Fruit fly (Drosophila melanogaster) whole organism, embryonic: ENCODE data around the gene Gr39a.

Source experiments
- Adf1 ChIP-seq: fragments of 200-800 bp; sonication (Bioruptor generic); IDR thresholded peaks from 2 replicates; pipeline ENCODE4 v1.3.6; 2022; ENCODE audit warnings: missing biosample characterization, missing genetic modification characterization
- C15 ChIP-seq: fragments of 200-800 bp; sonication (Bioruptor generic); IDR thresholded peaks from 3 replicates; pipeline ENCODE4 v1.3.6; 2022; ENCODE audit warnings: missing biosample characterization, missing genetic modification characterization
- CG10979 ChIP-seq: fragments of 200-800 bp; sonication (Bioruptor generic); optimal IDR thresholded peaks from 2 replicates; lab custom pipeline; 2018; ENCODE audit warnings: missing biosample characterization, mild to moderate bottlenecking, missing genetic modification characterization, moderate library complexity
- CG11456 ChIP-seq: fragments of 200-800 bp; sonication (Bioruptor generic); IDR thresholded peaks from 3 replicates; pipeline ENCODE4 v1.3.6; 2022; ENCODE audit warnings: missing biosample characterization, missing genetic modification characterization
- CG11504 ChIP-seq: fragments of 200-800 bp; sonication (Bioruptor generic); optimal IDR thresholded peaks from 3 replicates; lab custom pipeline; 2019; ENCODE audit warnings: missing biosample characterization, mild to moderate bottlenecking, missing genetic modification characterization, moderate library complexity
- CG12769 ChIP-seq: fragments of 200-800 bp; sonication (Bioruptor generic); optimal IDR thresholded peaks from 2 replicates; lab custom pipeline; 2019; ENCODE audit warnings: missing biosample characterization, mild to moderate bottlenecking, missing genetic modification characterization, moderate library complexity
- CG13287 ChIP-seq: fragments of 200-800 bp; sonication (Bioruptor generic); IDR thresholded peaks from 2 replicates; pipeline ENCODE4 v1.3.6; 2022; ENCODE audit warnings: missing biosample characterization, missing genetic modification characterization; ENCODE audit not compliant: partially characterized antibody
- CG13894 ChIP-seq: fragments of 200-800 bp; sonication (Bioruptor generic); optimal IDR thresholded peaks from 3 replicates; lab custom pipeline; 2018; ENCODE audit warnings: missing biosample characterization, mild to moderate bottlenecking, missing genetic modification characterization, moderate library complexity
- CG14441 ChIP-seq: fragments of 200-800 bp; sonication (Bioruptor generic); IDR thresholded peaks from 2 replicates; pipeline ENCODE4 v1.3.6; 2022; ENCODE audit warnings: missing biosample characterization, missing genetic modification characterization
- CG15514 ChIP-seq: fragments of 200-800 bp; sonication (Bioruptor generic); optimal IDR thresholded peaks from 3 replicates; lab custom pipeline; 2017; ENCODE audit warnings: missing biosample characterization, missing genetic modification characterization, mild to moderate bottlenecking, moderate library complexity, missing genetic modification reagents
- CG17385 ChIP-seq: fragments of 200-800 bp; sonication (Bioruptor generic); optimal IDR thresholded peaks from 3 replicates; lab custom pipeline; 2018; ENCODE audit warnings: missing biosample characterization, mild to moderate bottlenecking, missing genetic modification characterization
- CG1832 ChIP-seq: fragments of 200-800 bp; sonication (Bioruptor generic); optimal IDR thresholded peaks from 2 replicates; lab custom pipeline; 2017; ENCODE audit warnings: missing biosample characterization, mild to moderate bottlenecking, missing genetic modification characterization, inconsistent platforms
- CG2199 ChIP-seq: fragments of 200-800 bp; sonication (Bioruptor generic); IDR thresholded peaks from 3 replicates; pipeline ENCODE4 v1.3.6; 2022; ENCODE audit warnings: missing biosample characterization, missing genetic modification characterization
- CG3163 ChIP-seq: fragments of 200-800 bp; sonication (Bioruptor generic); optimal IDR thresholded peaks from 3 replicates; lab custom pipeline; 2016; ENCODE audit warnings: missing biosample characterization, missing genetic modification characterization
- CG32767 ChIP-seq: fragments of 200-800 bp; sonication (Bioruptor generic); IDR thresholded peaks from 2 replicates; pipeline ENCODE4 v1.3.6; 2022; ENCODE audit warnings: missing biosample characterization, missing genetic modification characterization
- CG34376 ChIP-seq: fragments of 200-800 bp; sonication (Bioruptor generic); optimal IDR thresholded peaks from 2 replicates; lab custom pipeline; 2018; ENCODE audit warnings: missing biosample characterization, mild to moderate bottlenecking, missing genetic modification characterization
- CG6854 ChIP-seq: fragments of 200-800 bp; sonication (Bioruptor generic); optimal IDR thresholded peaks from 3 replicates; lab custom pipeline; 2017; ENCODE audit warnings: missing biosample characterization, mild to moderate bottlenecking, missing genetic modification characterization
- CG7987 ChIP-seq: fragments of 200-800 bp; sonication (Bioruptor generic); optimal IDR thresholded peaks from 2 replicates; lab custom pipeline; 2018; ENCODE audit warnings: missing biosample characterization, mild to moderate bottlenecking, missing genetic modification characterization, moderate library complexity
- D ChIP-seq, 2 experiments: fragments of 200-800 bp in 1 of 2; fragments of >200 bp in 1 of 2; sonication (Bioruptor generic) in 1 of 2; optimal IDR thresholded peaks; 2 replicates in 1 of 2; 3 replicates in 1 of 2; lab custom pipeline; 2017; ENCODE audit warnings: mild to moderate bottlenecking in 1 of 2, missing biosample characterization in 1 of 2, missing genetic modification characterization in 1 of 2, missing genetic modification reagents in 1 of 2
- Deaf1 ChIP-seq: fragments of 200-800 bp; optimal IDR thresholded peaks from 3 replicates; lab custom pipeline; 2019; ENCODE audit warnings: missing biosample characterization, mild to moderate bottlenecking, missing genetic modification characterization, moderate library complexity
- E2f2 ChIP-seq: fragments of 200-800 bp; sonication (Bioruptor generic); IDR thresholded peaks from 2 replicates; pipeline ENCODE4 v1.3.6; 2022; ENCODE audit warnings: missing biosample characterization, missing genetic modification characterization
- Eip74EF ChIP-seq, 2 experiments: fragments of 200-800 bp in 1 of 2; fragments of >200 bp in 1 of 2; sonication (Bioruptor generic) in 1 of 2; optimal IDR thresholded peaks; 2 replicates each; lab custom pipeline; 2017 to 2019; ENCODE audit warnings: missing biosample characterization in 2 of 2, missing genetic modification characterization in 2 of 2, mild to moderate bottlenecking in 1 of 2, moderate library complexity in 1 of 2
- HmgD ChIP-seq: fragments of 200-800 bp; sonication (Bioruptor generic); optimal IDR thresholded peaks from 3 replicates; lab custom pipeline; 2016; ENCODE audit warnings: missing biosample characterization, missing genetic modification characterization
- HmgZ ChIP-seq: fragments of 200-800 bp; sonication (Bioruptor generic); optimal IDR thresholded peaks from 2 replicates; lab custom pipeline; 2018; ENCODE audit warnings: missing biosample characterization, mild to moderate bottlenecking, missing genetic modification characterization
- Hr78 ChIP-seq, 2 experiments: fragments of 200-800 bp in 1 of 2; fragments of >200 bp in 1 of 2; sonication (Bioruptor generic) in 1 of 2; optimal IDR thresholded peaks; 2 replicates each; lab custom pipeline; 2017 to 2019; ENCODE audit warnings: missing biosample characterization in 2 of 2, missing genetic modification characterization in 2 of 2, mild to moderate bottlenecking in 1 of 2, moderate library complexity in 1 of 2
- MBD-R2 ChIP-seq: fragments of 200-800 bp; sonication (Bioruptor generic); IDR thresholded peaks from 2 replicates; pipeline ENCODE4 v1.3.6; 2022; ENCODE audit warnings: missing biosample characterization, missing genetic modification characterization
- MTF-1 ChIP-seq: fragments of 200-800 bp; sonication (Bioruptor generic); optimal IDR thresholded peaks from 2 replicates; lab custom pipeline; 2018; ENCODE audit warnings: missing biosample characterization, mild to moderate bottlenecking, missing genetic modification characterization, borderline replicate concordance
- Med ChIP-seq: fragments of 200-800 bp; sonication (Bioruptor generic); peaks from one replicate; lab custom pipeline; 2016; ENCODE audit warnings: missing biosample characterization, missing genetic modification characterization, mild to moderate bottlenecking, inconsistent platforms, moderate library complexity
- NC2β ChIP-seq: fragments of 200-800 bp; sonication (Bioruptor generic); optimal IDR thresholded peaks from 2 replicates; lab custom pipeline; 2016; ENCODE audit warnings: missing biosample characterization, missing genetic modification characterization
- Nf-YC ChIP-seq: fragments of 200-800 bp; optimal IDR thresholded peaks from 3 replicates; lab custom pipeline; 2019; ENCODE audit warnings: missing biosample characterization, mild to moderate bottlenecking, missing genetic modification characterization, moderate library complexity
- bbx ChIP-seq: fragments of 200-800 bp; sonication (Bioruptor generic); IDR thresholded peaks from 2 replicates; pipeline ENCODE4 v1.3.6; 2022; ENCODE audit warnings: missing biosample characterization, missing genetic modification characterization; ENCODE audit not compliant: partially characterized antibody
- crc ChIP-seq: fragments of 200-800 bp; sonication (Bioruptor generic); optimal IDR thresholded peaks from 2 replicates; lab custom pipeline; 2016; ENCODE audit warnings: missing biosample characterization, missing genetic modification characterization
- dan ChIP-seq: fragments of 200-800 bp; sonication (Bioruptor generic); IDR thresholded peaks from 2 replicates; pipeline ENCODE4 v1.3.6; 2022; ENCODE audit warnings: missing biosample characterization, missing genetic modification characterization
- dm ChIP-seq: fragments of 200-800 bp; sonication (Bioruptor generic); optimal IDR thresholded peaks from 3 replicates; lab custom pipeline; 2016; ENCODE audit warnings: missing biosample characterization, missing genetic modification characterization
- ewg ChIP-seq: fragments of 200-800 bp; sonication (Bioruptor generic); optimal IDR thresholded peaks from 3 replicates; lab custom pipeline; 2017; ENCODE audit warnings: mild to moderate bottlenecking, missing biosample characterization, missing genetic modification reagents, missing genetic modification characterization
- fd102C ChIP-seq: fragments of 200-800 bp; sonication (Bioruptor generic); optimal IDR thresholded peaks from 2 replicates; lab custom pipeline; 2018; ENCODE audit warnings: missing biosample characterization, mild to moderate bottlenecking, missing genetic modification characterization, moderate library complexity
- gcm2 ChIP-seq: fragments of 200-800 bp; sonication (Bioruptor generic); optimal IDR thresholded peaks from 2 replicates; lab custom pipeline; 2016; ENCODE audit warnings: missing biosample characterization, missing genetic modification characterization
- hkb ChIP-seq, 2 experiments: fragments of 200-800 bp in 1 of 2; fragments of >200 bp in 1 of 2; sonication (Bioruptor generic) in 1 of 2; IDR thresholded peaks in 1 of 2; optimal IDR thresholded peaks in 1 of 2; 2 replicates each; pipeline versions ENCODE4 v1.3.6 to Lab custom; 2017 to 2022; ENCODE audit warnings: missing biosample characterization in 1 of 2, missing genetic modification characterization in 1 of 2
- jing ChIP-seq: fragments of 200-800 bp; sonication (Bioruptor generic); optimal IDR thresholded peaks from 2 replicates; lab custom pipeline; 2018; ENCODE audit warnings: missing biosample characterization, mild to moderate bottlenecking, missing genetic modification characterization
- klu ChIP-seq: fragments of 200-800 bp; sonication (Bioruptor generic); IDR thresholded peaks from 2 replicates; pipeline ENCODE4 v1.3.6; 2022; ENCODE audit warnings: missing biosample characterization, missing genetic modification characterization
- pros ChIP-seq: fragments of 200-800 bp; sonication (Bioruptor generic); optimal IDR thresholded peaks from 3 replicates; lab custom pipeline; 2019; ENCODE audit warnings: missing biosample characterization, mild to moderate bottlenecking, missing genetic modification characterization, moderate library complexity
- sc ChIP-seq, 3 experiments: fragments of >200 bp in 2 of 3; fragments of 200-800 bp in 1 of 3; sonication (Bioruptor generic) in 1 of 3; optimal IDR thresholded peaks; 2 replicates in 2 of 3; 3 replicates in 1 of 3; lab custom pipeline; 2017; ENCODE audit warnings: mild to moderate bottlenecking in 1 of 3, missing biosample characterization in 1 of 3, missing genetic modification characterization in 1 of 3, missing genetic modification reagents in 1 of 3
- sens ChIP-seq: fragments of 200-800 bp; sonication (Bioruptor generic); peaks from one replicate; lab custom pipeline; 2016; ENCODE audit warnings: missing biosample characterization, missing genetic modification characterization
- sr ChIP-seq: fragments of 200-800 bp; sonication (Bioruptor generic); IDR thresholded peaks from 3 replicates; pipeline ENCODE4 v1.3.6; 2022; ENCODE audit warnings: missing biosample characterization, missing genetic modification characterization
- sug ChIP-seq: fragments of 200-800 bp; optimal IDR thresholded peaks from 2 replicates; lab custom pipeline; 2019; ENCODE audit warnings: missing biosample characterization, mild to moderate bottlenecking, missing genetic modification characterization, moderate library complexity

The Gr39a gene

dm6 chr2L:21250519-21251336 is 39.8 kb upstream of the Gr39a start (continued):
- TF ChIP-seq MTF-1 (GFP tag; lab: Kevin White, UChicago) (no peak), CG34376 (GFP tag; lab: Kevin White, UChicago) (peak; percentile 68), sens (GFP tag; lab: Kevin White, UChicago) (peak; percentile 60), CG17385 (GFP tag; lab: Kevin White, UChicago) (peak; percentile 96), HmgD (peak; percentile 31), bbx (GFP tag; lab: Robert Waterston, UW) (0 out of 2 replicates have a peak, but pooled peaks have one; percentile 26), CG13287 (GFP tag; lab: Robert Waterston, UW) (peak; percentile 56; the same call in 1 of the 2 replicates), CG11456 (GFP tag; lab: Robert Waterston, UW) (no peak), dm (GFP tag; lab: Kevin White, UChicago) (peak; percentile 22), CG10979 (tag; lab: Kevin White, UChicago) (no peak), sug (tag; lab: Kevin White, UChicago) (peak; percentile 56), C15 (no peak), CG2199 (GFP tag; lab: Robert Waterston, UW) (peak; percentile 88), dan (GFP tag; lab: Robert Waterston, UW) (no peak), D (optimal IDR thresholded peaks at IDR 0.05; lab: Kevin White, UChicago) (no peak), D (GFP tag; optimal IDR thresholded peaks at IDR 0.05; lab: Kevin White, UChicago) (no peak)

- TF ChIP-seq CG13894 (tag; lab: Kevin White, UChicago), result peak; percentile 48
- TF ChIP-seq CG15514 (GFP tag; lab: Kevin White, UChicago), result peak; percentile 94
- peak; percentile 48 for TF ChIP-seq HmgZ (tag; lab: Kevin White, UChicago)
- TF ChIP-seq crc (GFP tag; lab: Kevin White, UChicago), result no peak
- peak; percentile 89 for TF ChIP-seq pros (GFP tag; lab: Kevin White, UChicago)
- peak; percentile 65 for TF ChIP-seq CG1832 (GFP tag; lab: Kevin White, UChicago)
- peak in 1 of 2 experiments; percentile 7 for TF ChIP-seq Eip74EF (GFP tag; optimal IDR thresholded peaks at IDR 0.05; lab: Kevin White, UChicago)
- no peak for TF ChIP-seq jing (GFP tag; lab: Kevin White, UChicago)
- peak; percentile 38 for TF ChIP-seq Nf-YC (tag; lab: Kevin White, UChicago)
- TF ChIP-seq Deaf1, result peak; percentile 76
- TF ChIP-seq MBD-R2, result 0 out of 2 replicates have a peak, but pooled peaks have one; percentile 16
- peak; percentile 22; the same call in 1 of the 2 replicates for TF ChIP-seq E2f2 (GFP tag; lab: Robert Waterston, UW)
- no peak for TF ChIP-seq klu (GFP tag; lab: Robert Waterston, UW)
- peak; percentile 44 for TF ChIP-seq CG12769 (tag; lab: Kevin White, UChicago)
- TF ChIP-seq NC2β, result no peak
- peak; percentile 80 for TF ChIP-seq Med (GFP tag; lab: Kevin White, UChicago)
- peak; percentile 12; the same call in 1 of the 2 replicates for TF ChIP-seq Adf1 (GFP tag; lab: Robert Waterston, UW)
- TF ChIP-seq fd102C, result no peak
- peak in 1 of 2 experiments; percentile 31 for TF ChIP-seq Hr78 (GFP tag; optimal IDR thresholded peaks at IDR 0.05; lab: Kevin White, UChicago)
- TF ChIP-seq gcm2, result no peak
- peak; percentile 56; the same call in 1 of the 2 replicates for TF ChIP-seq CG32767 (GFP tag; lab: Robert Waterston, UW)
- TF ChIP-seq ewg (GFP tag; lab: Kevin White, UChicago), result peak; percentile 54
- peak; percentile 23; the same call in 1 of the 2 replicates for TF ChIP-seq CG14441 (GFP tag; lab: Robert Waterston, UW)
- no peak for TF ChIP-seq hkb (optimal IDR thresholded peaks at IDR 0.05; lab: Kevin White, UChicago)
- TF ChIP-seq hkb (GFP tag; IDR thresholded peaks at IDR 0.05; lab: Robert Waterston, UW), result peak; percentile 28; the same call in 1 of the 2 replicates
- TF ChIP-seq sr (GFP tag; lab: Robert Waterston, UW), result no peak
- TF ChIP-seq CG7987 (GFP tag; lab: Kevin White, UChicago), result peak; percentile 27
- TF ChIP-seq CG2199 (GFP tag; lab: Robert Waterston, UW), result peak; percentile 95
- TF ChIP-seq CG3163 (GFP tag; lab: Kevin White, UChicago), result peak; percentile 5
- TF ChIP-seq CG11504 (tag; lab: Kevin White, UChicago), result peak; percentile 42
- no peak for TF ChIP-seq sc (optimal IDR thresholded peaks at IDR 0.05; lab: Kevin White, UChicago)
- no peak for TF ChIP-seq sc (GFP tag; optimal IDR thresholded peaks at IDR 0.05; lab: Kevin White, UChicago)
- TF ChIP-seq CG6854, result peak; percentile 28
These were observed 38.8 kb upstream of the Gr39a start for dm6 chr2L:21251750-21252149.
